Worm (Caenorhabditis elegans) whole organism, midembryonic: ENCODE data around the gene C06E4.1.

Experiments
- T22C8.4 ChIP-seq: fragments of 200-800 bp; sonication (Bioruptor generic); IDR thresholded peaks from 2 replicates; pipeline ENCODE4 v1.3.6; 2022; ENCODE audit warnings: missing genetic modification characterization, missing compliant biosample characterization
- cog-1 ChIP-seq: sonication (generic microtip); optimal IDR thresholded peaks from 2 replicates; lab custom pipeline; 2016; ENCODE audit warnings: missing genetic modification characterization, missing compliant biosample characterization
- flt-1 ChIP-seq: fragments of 200-800 bp; sonication (Bioruptor generic); IDR thresholded peaks from 2 replicates; pipeline ENCODE4 v1.3.6; 2022; ENCODE audit warnings: missing genetic modification characterization, missing compliant biosample characterization
- klf-2 ChIP-seq: fragments of 200-800 bp; sonication (Bioruptor generic); conservative IDR thresholded peaks from 2 replicates; pipeline ENCODE4 v1.3.6; 2022; ENCODE audit warnings: missing genetic modification reagents, missing genetic modification characterization, missing compliant biosample characterization
- med-1 ChIP-seq: sonication (generic microtip); optimal IDR thresholded peaks from 2 replicates; lab custom pipeline; 2017; ENCODE audit warnings: missing genetic modification characterization, mild to moderate bottlenecking, missing compliant biosample characterization, antibody characterized with exemption, missing genetic modification reagents; ENCODE audit not compliant: insufficient read depth
- ref-1 ChIP-seq: fragments of 200-800 bp; sonication (Bioruptor generic); conservative IDR thresholded peaks from 2 replicates; pipeline ENCODE4 v1.3.6; 2022; ENCODE audit warnings: missing genetic modification reagents, missing genetic modification characterization, missing compliant biosample characterization
- tab-1 ChIP-seq: fragments of 200-800 bp; sonication (Bioruptor generic); IDR thresholded peaks from 2 replicates; pipeline ENCODE4 v1.3.6; 2022; ENCODE audit warnings: missing genetic modification characterization, missing compliant biosample characterization
- ztf-23 ChIP-seq: fragments of 200-800 bp; sonication (Bioruptor generic); IDR thresholded peaks from 2 replicates; pipeline ENCODE4 v1.3.6; 2022; ENCODE audit warnings: missing genetic modification reagents, missing genetic modification characterization, missing compliant biosample characterization
- ztf-29 ChIP-seq: fragments of 200-800 bp; sonication (Bioruptor generic); IDR thresholded peaks from 2 replicates; pipeline ENCODE4 v1.3.6; 2022; ENCODE audit warnings: missing genetic modification reagents, missing genetic modification characterization, missing compliant biosample characterization

The C06E4.1 gene

DNA sequence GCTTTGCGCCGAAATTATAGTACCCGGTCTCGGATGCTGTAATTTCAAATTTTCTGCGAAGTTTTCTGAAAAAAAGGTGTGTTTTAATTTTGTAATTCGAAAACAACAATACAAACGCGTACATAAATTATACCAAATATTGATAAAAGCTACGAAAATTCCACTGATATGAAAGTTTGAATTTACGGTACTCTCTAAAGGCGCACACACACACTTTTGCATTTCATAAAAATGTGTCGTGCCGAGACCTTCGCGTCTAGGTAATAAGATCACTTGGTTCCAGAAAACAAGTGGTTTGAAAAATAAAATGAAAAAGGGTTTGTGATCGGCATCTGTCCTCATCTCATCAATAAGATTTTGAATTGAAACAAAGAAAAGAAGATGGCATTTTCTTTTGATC is 27.8 kb downstream of the C06E4.1 start:
- no peak for TF ChIP-seq T22C8.4
- no peak for TF ChIP-seq cog-1 (tag; lab: Kevin White, UChicago)
- TF ChIP-seq ztf-23 (GFP tag; lab: Robert Waterston, UW), result no peak
- no peak for TF ChIP-seq flt-1 (GFP tag; lab: Robert Waterston, UW)
- no peak for TF ChIP-seq ref-1 (GFP tag; lab: Robert Waterston, UW)
- TF ChIP-seq tab-1 (GFP tag; lab: Robert Waterston, UW), result no peak

DNA sequence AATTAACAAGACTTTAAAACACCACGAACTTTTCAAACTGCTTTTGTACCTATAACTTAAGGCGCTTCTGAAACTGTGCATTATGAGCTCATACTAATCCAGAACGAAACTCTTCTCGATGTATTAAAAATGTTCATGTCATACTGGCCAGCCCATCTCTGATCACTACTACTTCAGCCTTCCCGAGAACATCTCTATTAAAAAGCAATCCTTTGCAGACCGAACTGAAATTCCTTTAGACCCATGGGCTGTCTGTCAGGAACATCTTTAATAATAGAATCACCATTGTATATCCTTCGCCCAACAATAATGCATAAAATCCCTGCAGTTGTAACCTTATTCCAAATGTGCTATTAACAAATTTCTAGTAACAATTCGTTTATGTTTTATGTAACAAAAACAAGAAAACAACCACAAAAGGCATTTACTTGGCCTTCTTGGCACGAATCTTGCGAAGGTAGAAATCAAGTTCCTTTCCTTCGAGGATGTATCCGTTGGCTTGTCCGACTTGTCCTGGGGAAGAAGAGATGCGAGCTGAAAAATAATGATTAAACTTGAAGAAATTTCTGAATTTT is 29.6 kb downstream of the C06E4.1 start:
- TF ChIP-seq flt-1 (GFP tag; lab: Robert Waterston, UW), result no peak
- no peak for TF ChIP-seq ztf-23 (GFP tag; lab: Robert Waterston, UW)
- TF ChIP-seq klf-2 (GFP tag; lab: Robert Waterston, UW), result no peak

DNA sequence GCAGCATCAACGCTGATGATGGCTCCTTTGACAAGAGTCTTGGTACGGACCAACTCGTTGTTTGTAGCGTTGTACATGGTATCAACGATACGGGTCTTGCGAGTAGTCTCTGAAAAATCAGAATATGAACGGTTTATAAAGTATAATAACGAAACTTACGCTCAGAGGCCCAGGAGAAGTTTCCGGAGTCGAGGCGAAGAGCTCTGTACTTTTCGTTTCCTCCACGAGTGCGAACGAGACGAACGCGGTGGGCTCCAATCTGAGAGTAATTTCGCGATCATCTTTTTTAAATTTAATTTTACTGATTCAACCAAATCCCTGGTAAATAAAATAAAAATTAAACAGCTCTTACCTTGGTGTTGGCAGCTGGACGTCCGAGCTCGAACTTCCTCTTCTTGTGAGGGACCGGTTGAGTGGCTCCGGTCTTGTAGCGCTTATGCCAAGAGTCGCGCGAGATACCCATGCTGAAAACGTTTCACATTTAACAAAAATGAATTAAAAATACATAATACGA is 30.4 kb downstream of the C06E4.1 start, which contains the start of gene rps-8:
rps-8 (minus strand) TSS at position 464 of the 514 bp plus-strand sequence.
- TF ChIP-seq ref-1 (GFP tag; lab: Robert Waterston, UW), result no peak

DNA sequence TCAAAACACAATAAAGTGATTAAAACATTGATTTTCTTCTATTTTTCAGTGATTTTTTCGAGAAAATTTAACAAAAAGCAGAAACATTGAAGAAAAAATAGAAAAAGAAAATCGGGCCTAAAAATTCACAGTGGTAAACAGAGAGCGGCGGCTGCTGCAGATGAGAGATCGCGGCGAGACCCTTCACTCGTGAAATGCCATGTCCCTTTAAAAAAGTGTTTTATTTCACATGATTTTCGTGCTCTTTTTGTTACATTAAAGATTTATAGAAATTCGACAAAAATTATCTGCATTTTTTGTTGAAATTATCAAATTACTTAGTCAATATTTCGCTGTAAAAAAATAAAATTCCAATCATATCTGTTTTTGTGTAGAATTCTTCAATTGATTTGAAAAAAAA is 30.9 kb downstream of the C06E4.1 start:
- TF ChIP-seq ref-1 (GFP tag; lab: Robert Waterston, UW), result no peak
- TF ChIP-seq cog-1 (tag; lab: Kevin White, UChicago), result peak; percentile 5
- no peak for TF ChIP-seq ztf-29 (GFP tag; lab: Robert Waterston, UW)
- TF ChIP-seq tab-1 (GFP tag; lab: Robert Waterston, UW), result no peak
- TF ChIP-seq med-1, result no peak

DNA sequence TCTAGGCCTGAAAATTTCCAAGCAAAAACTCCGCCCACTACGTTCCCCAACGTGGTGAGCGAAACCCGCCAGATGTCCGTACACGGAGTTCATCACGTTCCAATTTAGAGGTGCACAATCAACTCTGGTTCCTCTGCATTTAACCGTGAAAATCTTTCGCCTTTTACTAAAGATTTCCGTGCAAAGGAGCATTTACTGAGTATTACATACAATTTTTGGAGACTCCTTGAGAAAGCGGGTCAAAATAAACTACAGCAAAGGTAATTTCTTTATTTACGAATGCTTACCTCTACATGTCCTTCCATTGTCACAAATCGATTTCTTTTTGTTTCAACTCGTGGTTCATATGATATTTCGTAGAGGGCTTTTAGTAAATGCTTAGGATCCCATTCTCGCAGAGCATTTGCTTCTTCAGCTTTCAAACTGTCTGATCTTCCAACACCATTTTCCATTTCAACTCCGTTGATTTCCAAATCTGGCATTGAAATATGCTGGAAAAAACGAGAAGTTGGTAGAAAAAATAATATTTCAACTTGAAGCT is 33.6 kb downstream of the C06E4.1 start, which contains the start of gene F42C5.9:
F42C5.9 (minus strand) TSS at position 491 of the 541 bp plus-strand sequence.
- no peak for TF ChIP-seq tab-1 (GFP tag; lab: Robert Waterston, UW)
- TF ChIP-seq med-1, result no peak
- no peak for TF ChIP-seq klf-2 (GFP tag; lab: Robert Waterston, UW)
- no peak for TF ChIP-seq flt-1 (GFP tag; lab: Robert Waterston, UW)

DNA sequence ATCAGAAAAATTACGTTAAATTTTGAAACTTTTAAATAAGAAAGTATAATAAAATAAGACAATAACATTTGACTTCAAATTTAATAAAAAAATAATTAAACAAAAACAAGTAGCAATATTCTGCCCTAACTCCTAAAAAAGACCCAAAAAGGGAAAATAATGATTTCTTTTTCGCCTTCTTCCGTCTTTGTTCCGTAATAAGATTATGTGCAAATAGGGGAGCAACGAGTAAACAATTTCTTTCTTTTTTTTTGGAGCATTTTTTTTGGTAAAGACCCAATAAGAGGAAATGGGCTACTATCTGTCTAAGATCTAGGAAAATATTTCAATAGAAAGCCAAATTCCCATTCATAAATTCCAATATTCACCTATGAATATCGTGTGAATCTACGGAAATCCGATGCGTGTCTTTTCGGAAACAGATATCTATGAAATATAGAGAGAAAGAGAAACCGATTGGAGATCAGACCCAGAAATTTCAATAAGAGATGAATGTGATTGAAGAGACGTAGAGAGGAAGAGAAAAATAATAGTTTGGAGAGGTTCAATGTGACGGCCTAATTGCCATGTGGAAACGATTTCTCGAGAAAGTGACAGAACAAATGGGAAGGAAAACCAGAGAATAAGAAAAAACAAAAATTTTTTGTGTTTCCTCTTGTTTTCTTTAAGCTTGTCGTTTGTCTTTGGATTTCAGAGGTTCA is 34.9 kb downstream of the C06E4.1 start:
- TF ChIP-seq T22C8.4, result no peak
- TF ChIP-seq ztf-23 (GFP tag; lab: Robert Waterston, UW), result no peak
- TF ChIP-seq klf-2 (GFP tag; lab: Robert Waterston, UW), result no peak
- TF ChIP-seq ref-1 (GFP tag; lab: Robert Waterston, UW), result no peak
- no peak for TF ChIP-seq tab-1 (GFP tag; lab: Robert Waterston, UW)
- TF ChIP-seq med-1, result no peak
- TF ChIP-seq flt-1 (GFP tag; lab: Robert Waterston, UW), result no peak
- no peak for TF ChIP-seq cog-1 (tag; lab: Kevin White, UChicago)
- no peak for TF ChIP-seq ztf-29 (GFP tag; lab: Robert Waterston, UW)

DNA sequence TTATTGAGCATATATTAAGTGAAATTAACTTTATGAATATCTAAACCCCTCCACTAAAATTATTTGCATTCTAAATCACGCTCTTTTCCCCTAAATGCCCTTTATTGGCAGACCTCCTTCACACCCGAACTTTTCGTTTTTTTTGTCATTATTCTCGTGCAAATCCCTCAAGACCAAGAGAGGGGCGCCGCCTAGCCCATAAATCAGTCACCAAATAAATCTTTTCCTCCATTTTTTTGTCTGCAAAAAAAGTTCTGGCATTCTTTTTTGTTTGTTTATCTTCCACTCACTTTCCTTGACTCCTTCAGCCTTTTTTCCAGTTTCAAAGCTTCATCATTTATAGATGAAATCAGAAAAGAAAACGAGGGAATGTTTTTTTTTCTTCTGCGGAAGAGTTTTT is 35.8 kb downstream of the C06E4.1 start:
- TF ChIP-seq med-1 (no peak), ref-1 (GFP tag; lab: Robert Waterston, UW) (no peak), klf-2 (GFP tag; lab: Robert Waterston, UW) (no peak), cog-1 (tag; lab: Kevin White, UChicago) (no peak), flt-1 (GFP tag; lab: Robert Waterston, UW) (no peak), tab-1 (GFP tag; lab: Robert Waterston, UW) (no peak), ztf-29 (GFP tag; lab: Robert Waterston, UW) (no peak), T22C8.4 (no peak), ztf-23 (GFP tag; lab: Robert Waterston, UW) (no peak)

DNA sequence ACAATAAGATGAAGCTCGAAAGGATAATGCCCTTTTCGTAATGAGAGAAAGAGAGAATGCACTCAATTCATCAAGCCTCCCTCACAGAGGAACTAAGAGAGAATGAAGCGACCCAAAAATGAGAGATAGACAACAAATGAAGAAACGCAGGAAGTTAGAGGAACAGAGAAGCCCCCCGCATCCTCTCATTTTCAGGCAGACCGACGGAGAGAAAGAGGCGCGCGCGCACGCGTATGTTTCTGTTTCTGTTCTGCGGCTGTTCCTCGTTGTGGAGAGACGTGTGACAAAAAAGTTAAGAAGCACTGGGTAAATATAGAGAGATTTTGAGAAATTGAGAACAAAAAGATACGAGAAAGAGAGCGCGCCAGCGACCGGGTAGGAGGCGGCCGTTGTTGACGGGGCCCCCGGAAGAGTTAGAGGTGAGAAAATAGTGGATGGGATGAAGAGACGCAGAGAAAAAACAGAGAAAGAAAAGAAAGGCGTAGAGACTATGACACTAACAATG is 36.9 kb downstream of the C06E4.1 start:
- TF ChIP-seq tab-1 (GFP tag; lab: Robert Waterston, UW) (no peak), ztf-29 (GFP tag; lab: Robert Waterston, UW) (peak; percentile 35; the same call in 1 of the 2 replicates), ztf-23 (GFP tag; lab: Robert Waterston, UW) (0 out of 2 replicates have a peak, but pooled peaks have one; percentile 47), flt-1 (GFP tag; lab: Robert Waterston, UW) (0 out of 2 replicates have a peak, but pooled peaks have one; percentile 29), med-1 (no peak), cog-1 (tag; lab: Kevin White, UChicago) (peak; percentile 68), ref-1 (GFP tag; lab: Robert Waterston, UW) (no peak)

DNA sequence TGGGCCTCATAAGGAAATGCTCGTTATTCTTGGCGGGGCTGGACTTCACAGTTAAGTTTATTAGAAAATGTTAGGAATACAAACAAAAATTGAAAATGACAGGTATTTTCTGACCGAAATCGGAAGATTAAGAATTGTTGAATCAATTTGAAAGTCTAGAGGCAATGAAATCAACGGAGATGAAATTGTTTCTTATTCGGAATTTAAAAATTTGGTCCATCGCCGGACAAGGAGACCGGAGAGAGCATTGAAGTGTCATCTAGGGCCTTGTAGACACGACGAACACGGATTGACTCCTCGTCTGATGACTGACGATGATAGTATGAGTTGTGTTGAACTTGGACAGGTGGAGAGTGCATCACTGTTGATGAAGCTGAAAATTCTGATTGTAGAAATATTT is 37.6 kb downstream of the C06E4.1 start:
- no peak for TF ChIP-seq ztf-23 (GFP tag; lab: Robert Waterston, UW)
- no peak for TF ChIP-seq ztf-29 (GFP tag; lab: Robert Waterston, UW)
- TF ChIP-seq klf-2 (GFP tag; lab: Robert Waterston, UW), result no peak
- TF ChIP-seq cog-1 (tag; lab: Kevin White, UChicago), result no peak
- no peak for TF ChIP-seq ref-1 (GFP tag; lab: Robert Waterston, UW)
- TF ChIP-seq T22C8.4, result no peak
- TF ChIP-seq flt-1 (GFP tag; lab: Robert Waterston, UW), result no peak
- TF ChIP-seq tab-1 (GFP tag; lab: Robert Waterston, UW), result no peak
- TF ChIP-seq med-1, result no peak

DNA sequence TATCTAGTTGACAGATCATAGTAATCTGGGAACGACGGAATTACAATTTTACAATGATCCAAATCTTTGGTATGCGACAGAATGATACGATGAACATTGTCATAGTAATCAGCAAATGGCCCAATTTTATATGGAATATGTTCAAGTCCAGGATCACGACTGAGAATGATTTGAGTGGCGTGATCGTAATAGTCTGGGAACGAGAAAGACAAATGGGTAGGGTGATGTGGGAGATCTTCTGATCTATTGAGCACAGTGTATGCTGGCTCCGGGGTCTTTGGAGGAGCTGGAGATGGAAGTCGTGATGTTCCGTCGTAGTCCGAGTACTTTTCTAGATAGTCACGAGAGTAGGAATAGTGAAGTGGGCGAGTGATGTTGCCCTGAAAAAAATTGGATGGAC is 40.8 kb downstream of the C06E4.1 start:
- no peak for TF ChIP-seq T22C8.4
- TF ChIP-seq ztf-29 (GFP tag; lab: Robert Waterston, UW), result no peak
- no peak for TF ChIP-seq ztf-23 (GFP tag; lab: Robert Waterston, UW)
- no peak for TF ChIP-seq tab-1 (GFP tag; lab: Robert Waterston, UW)
